Fruit fly (Drosophila melanogaster) whole organism, pupa: ENCODE measurements around the gene Hasp.

Experiments used
- CG10348 ChIP-seq: fragments of 200-800 bp; sonication (Bioruptor generic); IDR thresholded peaks from 2 replicates; pipeline ENCODE4 v1.3.6; 2022; ENCODE audit warnings: missing biosample characterization, missing genetic modification characterization
- CG12605 ChIP-seq: fragments of 200-800 bp; sonication (Bioruptor generic); IDR thresholded peaks from 2 replicates; pipeline ENCODE4 v1.3.6; 2022; ENCODE audit warnings: missing biosample characterization, missing genetic modification characterization
- CG13204 ChIP-seq: fragments of 200-800 bp; sonication (Bioruptor generic); optimal IDR thresholded peaks from 2 replicates; lab custom pipeline; 2018; ENCODE audit warnings: missing biosample characterization, mild to moderate bottlenecking, missing genetic modification characterization, moderate library complexity
- CG15710 ChIP-seq: fragments of 200-800 bp; sonication (Bioruptor generic); optimal IDR thresholded peaks from 2 replicates; lab custom pipeline; 2018; ENCODE audit warnings: missing biosample characterization, mild to moderate bottlenecking, missing genetic modification characterization, moderate library complexity
- CG8159 ChIP-seq: fragments of 200-800 bp; sonication (Bioruptor generic); optimal IDR thresholded peaks from 3 replicates; lab custom pipeline; 2018; ENCODE audit warnings: missing biosample characterization, mild to moderate bottlenecking, missing genetic modification characterization, moderate library complexity
- D1 ChIP-seq: fragments of 200-800 bp; sonication (Bioruptor generic); optimal IDR thresholded peaks from 2 replicates; lab custom pipeline; 2018; ENCODE audit warnings: missing biosample characterization, mild to moderate bottlenecking, missing genetic modification characterization, moderate library complexity
- Ets98B ChIP-seq: fragments of 200-800 bp; sonication (Bioruptor generic); IDR thresholded peaks from 2 replicates; pipeline ENCODE4 v1.3.6; 2022; ENCODE audit warnings: missing biosample characterization, missing genetic modification characterization
- Pif1A ChIP-seq: fragments of 200-800 bp; sonication (Bioruptor generic); optimal IDR thresholded peaks from 3 replicates; lab custom pipeline; 2016; ENCODE audit warnings: missing biosample characterization, missing genetic modification characterization
- Snoo ChIP-seq: fragments of 200-800 bp; sonication (Bioruptor generic); optimal IDR thresholded peaks from 3 replicates; lab custom pipeline; 2017; ENCODE audit warnings: missing biosample characterization, mild to moderate bottlenecking, missing genetic modification characterization, inconsistent platforms
- rn ChIP-seq: fragments of 200-800 bp; sonication (Bioruptor generic); IDR thresholded peaks from 2 replicates; pipeline ENCODE4 v1.3.6; 2022; ENCODE audit warnings: missing biosample characterization, missing genetic modification characterization

DNA sequence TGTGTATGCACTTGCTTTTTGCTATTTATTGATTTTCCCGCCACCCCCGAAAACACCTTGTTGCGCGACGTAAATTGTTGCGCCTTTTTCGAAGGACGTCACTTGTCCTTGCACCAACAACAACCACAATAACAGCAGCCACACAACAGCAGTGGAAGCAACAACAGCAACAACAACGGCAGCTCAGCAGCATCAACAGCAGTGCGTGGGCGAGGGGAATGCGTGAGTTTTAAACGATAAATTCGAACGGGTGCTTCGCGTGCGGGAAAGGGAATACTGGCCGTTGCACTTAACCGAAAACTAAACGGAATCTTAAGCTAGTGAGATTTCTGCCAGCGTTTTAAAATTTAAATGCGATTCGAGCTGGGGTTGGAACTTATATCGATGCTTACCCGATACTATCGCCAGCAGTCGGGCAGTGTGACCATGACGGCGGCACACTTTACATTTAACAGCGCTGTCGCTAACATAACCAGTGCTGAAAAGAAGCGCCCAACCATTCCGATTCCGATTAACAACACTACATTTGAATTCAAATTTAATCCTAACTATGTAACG, 8.6 kb downstream of the Hasp start, which contains the start of gene cyst:
- TF ChIP-seq CG8159 (tag; lab: Kevin White, UChicago) (no peak), CG15710 (tag; lab: Kevin White, UChicago) (no peak), Snoo (no peak), CG10348 (GFP tag; lab: Robert Waterston, UW) (no peak), D1 (tag; lab: Kevin White, UChicago) (no peak), Ets98B (GFP tag; lab: Robert Waterston, UW) (no peak), Pif1A (GFP tag; lab: Kevin White, UChicago) (no peak), CG13204 (GFP tag; lab: Kevin White, UChicago) (no peak), CG12605 (no peak), rn (GFP tag; lab: Robert Waterston, UW) (no peak)
